Fruit fly (Drosophila melanogaster) whole organism, prepupa: ENCODE data around the gene TTLL6B.

Experiments used
- CG15336 ChIP-seq: fragments of 200-800 bp; sonication (Bioruptor generic); IDR thresholded peaks from 2 replicates; pipeline ENCODE4 v1.3.6; 2022; ENCODE audit warnings: missing biosample characterization, missing genetic modification characterization
- CG8119 ChIP-seq: fragments of 200-800 bp; sonication (Bioruptor generic); IDR thresholded peaks from 3 replicates; pipeline ENCODE4 v1.3.6; 2022; ENCODE audit warnings: missing biosample characterization, missing genetic modification characterization
- eg ChIP-seq: fragments of 200-800 bp; sonication (Bioruptor generic); IDR thresholded peaks from 3 replicates; pipeline ENCODE4 v1.3.6; 2022; ENCODE audit warnings: missing biosample characterization, missing genetic modification characterization

- TF ChIP-seq CG8119 (GFP tag; lab: Robert Waterston, UW) (no peak), CG15336 (GFP tag; lab: Robert Waterston, UW) (no peak), eg (no peak)
Measured at dm6 chr3R:27273118-27274062, 22.6 kb upstream of the TTLL6B start, which contains the start of gene CG5934.
